Fruit fly (Drosophila melanogaster): ENCODE measurements around the gene Hrb87F.

The Hrb87F gene

DNA sequence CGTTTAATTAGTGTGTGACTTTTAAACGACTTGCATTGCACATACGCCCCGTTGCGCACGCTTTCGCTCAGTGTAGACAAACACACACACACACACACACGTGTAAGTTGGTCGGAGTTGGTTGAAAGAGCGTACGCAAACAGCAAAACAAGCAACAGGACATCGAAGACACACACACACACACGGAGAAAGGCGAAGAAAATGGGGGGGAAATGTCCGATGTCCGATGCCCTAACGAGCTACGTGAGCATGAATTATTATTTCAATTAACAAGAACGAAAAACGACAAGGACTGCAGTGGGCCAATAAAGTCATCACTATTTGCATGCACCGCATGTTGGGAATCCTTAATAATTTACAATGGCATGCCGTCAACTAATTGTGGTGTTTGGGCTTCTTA, 43.1 kb downstream of the Hrb87F start:
- TF ChIP-seq CG32121 (GFP tag; IDR thresholded peaks at IDR 0.05) (no peak), CG8301 (tag; optimal IDR thresholded peaks at IDR 0.05) (no peak)

DNA sequence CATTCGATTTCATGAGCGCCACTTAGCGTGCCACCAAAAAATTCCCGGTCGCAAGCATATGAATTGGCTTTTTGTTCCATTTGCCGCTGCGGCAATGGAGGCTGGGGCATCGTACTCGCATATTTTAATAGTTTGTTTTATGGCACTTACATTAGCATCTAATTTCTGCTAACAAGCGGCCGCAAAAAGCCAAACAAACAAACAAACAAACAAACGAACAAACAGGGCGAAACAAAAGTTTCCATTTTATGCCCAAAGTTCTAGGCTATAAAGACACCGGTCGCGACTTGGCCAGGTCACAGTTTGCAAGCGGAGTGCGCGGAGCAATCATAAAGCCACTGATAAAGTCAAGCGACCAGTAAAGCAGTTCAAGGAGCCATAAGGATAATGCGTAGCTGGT, 44.7 kb downstream of the Hrb87F start, which contains the start of gene CG9269:
CG9269 (plus strand) TSS at position 301 of the 400 bp plus-strand sequence.
- no peak for TF ChIP-seq CG13204 (GFP tag; optimal IDR thresholded peaks at IDR 0.05)
- TF ChIP-seq EcR (GFP tag; optimal IDR thresholded peaks at IDR 0.05) = no peak
- no peak for TF ChIP-seq fd96Ca (GFP tag; IDR thresholded peaks at IDR 0.05)
- TF ChIP-seq CG34367 (tag; optimal IDR thresholded peaks at IDR 0.05) = no peak
- TF ChIP-seq CG10348 (GFP tag; IDR thresholded peaks at IDR 0.05) = no peak
- TF ChIP-seq Ets98B (GFP tag; IDR thresholded peaks at IDR 0.05) = no peak
- TF ChIP-seq CG32121 (GFP tag; IDR thresholded peaks at IDR 0.05) = no peak
- no peak for TF ChIP-seq D1 (tag; optimal IDR thresholded peaks at IDR 0.05)
- no peak for TF ChIP-seq CG8159 (tag; optimal IDR thresholded peaks at IDR 0.05)
- no peak for TF ChIP-seq Pif1A (GFP tag; optimal IDR thresholded peaks at IDR 0.05)
- no peak for TF ChIP-seq CG15710 (tag; optimal IDR thresholded peaks at IDR 0.05)
- no peak for TF ChIP-seq Pif1B (GFP tag; optimal IDR thresholded peaks at IDR 0.05)
- TF ChIP-seq CG4496 (GFP tag; IDR thresholded peaks at IDR 0.05) = no peak
- no peak for TF ChIP-seq rn (GFP tag; IDR thresholded peaks at IDR 0.05)

DNA sequence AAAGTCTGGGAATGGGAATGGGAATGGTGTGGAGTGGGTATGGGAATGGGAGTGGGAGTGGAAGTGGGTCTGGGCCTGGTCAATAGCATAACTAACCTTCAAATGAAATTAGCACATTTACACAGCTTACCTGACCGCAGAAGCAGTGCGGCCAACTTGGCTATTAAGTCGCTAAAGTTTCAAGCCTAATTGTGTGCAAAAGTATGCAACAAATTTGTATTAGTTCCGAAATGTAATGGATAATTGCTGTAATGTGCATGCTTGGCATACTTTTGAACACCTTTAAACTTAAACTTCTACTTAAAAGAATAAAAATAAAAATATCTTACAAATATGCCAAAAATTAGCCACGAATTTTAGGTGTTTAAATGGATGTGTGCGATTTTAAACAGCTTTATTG, 45.3 kb downstream of the Hrb87F start:
- TF ChIP-seq fd96Ca (GFP tag; IDR thresholded peaks at IDR 0.05) (no peak), Ets98B (GFP tag; IDR thresholded peaks at IDR 0.05) (no peak), EcR (GFP tag; optimal IDR thresholded peaks at IDR 0.05) (no peak), CG32121 (GFP tag; IDR thresholded peaks at IDR 0.05) (no peak), Pif1A (GFP tag; optimal IDR thresholded peaks at IDR 0.05) (no peak), CG4496 (GFP tag; IDR thresholded peaks at IDR 0.05) (no peak), Pif1B (GFP tag; optimal IDR thresholded peaks at IDR 0.05) (no peak), CG10348 (GFP tag; IDR thresholded peaks at IDR 0.05) (no peak), Snoo (tag; optimal IDR thresholded peaks at IDR 0.05) (no peak), gl (tag; optimal IDR thresholded peaks at IDR 0.05) (no peak), rn (GFP tag; IDR thresholded peaks at IDR 0.05) (no peak), CG17806 (tag; optimal IDR thresholded peaks at IDR 0.05) (no peak), CG8159 (tag; optimal IDR thresholded peaks at IDR 0.05) (no peak), CG9948 (tag; optimal IDR thresholded peaks at IDR 0.05) (no peak), CG13204 (GFP tag; optimal IDR thresholded peaks at IDR 0.05) (no peak), CG15710 (tag; optimal IDR thresholded peaks at IDR 0.05) (no peak), CG14655 (GFP tag; optimal IDR thresholded peaks at IDR 0.05) (no peak), CG34367 (tag; optimal IDR thresholded peaks at IDR 0.05) (no peak), D1 (tag; optimal IDR thresholded peaks at IDR 0.05) (no peak)

DNA sequence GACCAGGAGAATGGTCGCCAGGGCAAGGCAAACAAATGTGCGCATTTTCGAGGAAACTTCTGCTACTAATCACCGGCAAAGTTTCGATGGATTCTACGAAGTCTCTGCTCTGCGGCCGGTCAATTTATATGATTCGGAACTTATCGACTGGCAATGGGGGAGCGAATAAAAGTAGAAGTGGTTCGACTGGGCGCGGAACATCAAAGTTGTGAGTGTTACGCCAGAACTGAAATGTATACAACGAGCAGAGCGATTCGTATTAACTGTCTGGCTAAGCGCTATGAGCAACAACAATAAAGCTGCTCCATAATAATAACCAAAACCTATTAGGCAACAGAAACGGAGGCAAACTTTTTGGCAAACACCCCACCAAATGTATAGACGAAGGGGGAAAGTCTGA, 48.0 kb downstream of the Hrb87F start, which contains the start of gene CG9757:
CG9757 (minus strand) TSS at position 101 of the 400 bp plus-strand sequence.
- TF ChIP-seq CG12605 (GFP tag; IDR thresholded peaks at IDR 0.05) (no peak), rn (GFP tag; IDR thresholded peaks at IDR 0.05) (no peak), CG13204 (GFP tag; optimal IDR thresholded peaks at IDR 0.05) (no peak), CG8159 (tag; optimal IDR thresholded peaks at IDR 0.05) (no peak)

DNA sequence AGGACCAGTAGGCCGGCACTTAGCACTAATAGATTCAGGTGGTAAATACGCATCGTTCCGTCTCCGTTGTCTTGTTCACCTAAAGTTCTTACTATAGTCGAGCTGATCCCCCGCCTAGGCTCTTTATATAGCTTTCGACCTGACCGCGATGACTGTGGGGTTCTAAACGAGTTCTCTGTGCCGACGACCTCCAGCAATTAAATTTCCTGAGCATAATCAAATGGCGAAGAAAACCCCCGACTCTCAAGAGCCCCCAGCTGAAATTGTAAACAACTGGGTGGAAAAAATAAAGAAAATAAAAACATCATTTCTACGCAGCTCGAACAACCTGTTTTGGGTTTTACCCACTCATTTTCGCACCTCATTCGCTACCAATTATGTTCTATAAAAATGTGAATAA, 51.2 kb downstream of the Hrb87F start, which contains the start of gene CG9759:
CG9759 (minus strand) TSS at position 101 of the 400 bp plus-strand sequence.
- no peak for TF ChIP-seq CG14655 (GFP tag; optimal IDR thresholded peaks at IDR 0.05)
- TF ChIP-seq rn (GFP tag; IDR thresholded peaks at IDR 0.05) = no peak
- no peak for TF ChIP-seq CG10348 (GFP tag; IDR thresholded peaks at IDR 0.05)
- TF ChIP-seq Snoo (tag; optimal IDR thresholded peaks at IDR 0.05) = no peak
- no peak for TF ChIP-seq Pif1B (GFP tag; optimal IDR thresholded peaks at IDR 0.05)
- TF ChIP-seq CG4496 (GFP tag; IDR thresholded peaks at IDR 0.05) = no peak
- TF ChIP-seq fd96Ca (GFP tag; IDR thresholded peaks at IDR 0.05) = no peak
- TF ChIP-seq CG34367 (tag; optimal IDR thresholded peaks at IDR 0.05) = no peak
- no peak for TF ChIP-seq CG32121 (GFP tag; IDR thresholded peaks at IDR 0.05)

All from whole organism, pupa.